Worm (Caenorhabditis elegans) whole organism, L1 larva: ENCODE data around the gene R11G1.1.

Experiments
- Y116A8C.19 ChIP-seq: sonication (generic microtip); optimal IDR thresholded peaks from 2 replicates; lab custom pipeline; 2016; ENCODE audit warnings: missing compliant biosample characterization, missing genetic modification characterization, borderline replicate concordance
- aha-1 ChIP-seq: fragments of 150-350 bp; optimal IDR thresholded peaks from 2 replicates; lab custom pipeline; 2014; ENCODE audit warnings: missing biosample characterization, missing genetic modification characterization
- alr-1 ChIP-seq: fragments of 200-800 bp; sonication (Bioruptor generic); optimal IDR thresholded peaks from 2 replicates; lab custom pipeline; 2018; ENCODE audit warnings: borderline replicate concordance, mild to moderate bottlenecking, missing genetic modification characterization, missing compliant biosample characterization
- ceh-63 ChIP-seq: fragments of 200-800 bp; sonication (Bioruptor generic); optimal IDR thresholded peaks from 2 replicates; lab custom pipeline; 2018; ENCODE audit warnings: mild to moderate bottlenecking, missing genetic modification characterization, missing compliant biosample characterization
- ceh-8 ChIP-seq: fragments of 200-800 bp; sonication (Bioruptor generic); optimal IDR thresholded peaks from 2 replicates; lab custom pipeline; 2018; ENCODE audit warnings: mild to moderate bottlenecking, missing genetic modification characterization, moderate library complexity, missing compliant biosample characterization
- ceh-90 ChIP-seq: sonication (generic microtip); optimal IDR thresholded peaks from 2 replicates; lab custom pipeline; 2016; ENCODE audit warnings: missing genetic modification characterization, missing compliant biosample characterization
- dpl-1 ChIP-seq, 3 experiments: fragments of 150-350 bp in 2 of 3; sonication (generic microtip) in 1 of 3; optimal IDR thresholded peaks; 2 replicates each; lab custom pipeline; 2014 to 2017; ENCODE audit warnings: missing biosample characterization in 3 of 3, missing genetic modification characterization in 3 of 3, missing genetic modification reagents in 3 of 3
- efl-1 ChIP-seq, 4 experiments: fragments of 150-350 bp; optimal IDR thresholded peaks in 3 of 4; peaks in 1 of 4; 1 replicate in 1 of 4; 2 replicates in 3 of 4; lab custom pipeline; 2014; ENCODE audit warnings: missing biosample characterization in 2 of 4, missing genetic modification characterization in 2 of 4, missing genetic modification reagents in 2 of 4
- efl-3 ChIP-seq: fragments of 200-800 bp; sonication (Bioruptor generic); optimal IDR thresholded peaks from 2 replicates; lab custom pipeline; 2018; ENCODE audit warnings: mild to moderate bottlenecking, missing genetic modification characterization, missing compliant biosample characterization
- ets-5 ChIP-seq: fragments of 200-800 bp; sonication (Bioruptor generic); IDR thresholded peaks from 2 replicates; pipeline ENCODE4 v1.3.6; 2022; ENCODE audit warnings: missing genetic modification characterization, missing compliant biosample characterization
- hlh-17 ChIP-seq: fragments of 200-800 bp; sonication (Bioruptor generic); optimal IDR thresholded peaks from 2 replicates; lab custom pipeline; 2018; ENCODE audit warnings: missing genetic modification characterization, mild to moderate bottlenecking, missing compliant biosample characterization, moderate library complexity, borderline replicate concordance
- irx-1 ChIP-seq: sonication (generic microtip); optimal IDR thresholded peaks from 2 replicates; lab custom pipeline; 2016; ENCODE audit warnings: missing genetic modification characterization, missing compliant biosample characterization
- isw-1 ChIP-seq: fragments of 200-800 bp; sonication (Bioruptor generic); IDR thresholded peaks from 2 replicates; pipeline ENCODE4 v1.3.6; 2022; ENCODE audit warnings: missing genetic modification characterization, missing compliant biosample characterization
- lin-13 ChIP-seq: fragments of 150-350 bp; optimal IDR thresholded peaks from 2 replicates; lab custom pipeline; 2014; ENCODE audit warnings: missing biosample characterization, missing genetic modification reagents, missing genetic modification characterization
- lin-14 ChIP-seq: fragments of 200-800 bp; sonication (Bioruptor generic); optimal IDR thresholded peaks from 2 replicates; lab custom pipeline; 2018; ENCODE audit warnings: mild to moderate bottlenecking, missing genetic modification characterization, moderate library complexity, missing compliant biosample characterization
- mep-1 ChIP-seq: fragments of 150-350 bp; optimal IDR thresholded peaks from 2 replicates; lab custom pipeline; 2014; ENCODE audit warnings: missing biosample characterization, missing genetic modification characterization
- nhr-12 ChIP-seq: sonication (generic microtip); optimal IDR thresholded peaks from 2 replicates; lab custom pipeline; 2017; ENCODE audit warnings: missing biosample characterization, missing genetic modification characterization
- nhr-19 ChIP-seq: fragments of 200-800 bp; sonication (Bioruptor generic); conservative IDR thresholded peaks from 2 replicates; pipeline ENCODE4 v1.3.6; 2022; ENCODE audit warnings: missing genetic modification characterization, missing compliant biosample characterization
- nhr-47 ChIP-seq: sonication (generic microtip); optimal IDR thresholded peaks from 2 replicates; lab custom pipeline; 2016; ENCODE audit warnings: mild to moderate bottlenecking, missing genetic modification characterization, moderate library complexity, missing compliant biosample characterization
- nhr-84 ChIP-seq: sonication (generic microtip); optimal IDR thresholded peaks from 2 replicates; lab custom pipeline; 2017; ENCODE audit warnings: missing biosample characterization, missing genetic modification characterization
- pax-3 ChIP-seq: fragments of 200-800 bp; sonication (Bioruptor generic); optimal IDR thresholded peaks from 2 replicates; lab custom pipeline; 2018; ENCODE audit warnings: mild to moderate bottlenecking, missing genetic modification characterization, moderate library complexity, missing compliant biosample characterization
- skn-1 ChIP-seq: fragments of 150-350 bp; optimal IDR thresholded peaks from 2 replicates; lab custom pipeline; 2014; ENCODE audit warnings: missing biosample characterization, missing genetic modification characterization
- sox-4 ChIP-seq: sonication (generic microtip); optimal IDR thresholded peaks from 2 replicates; lab custom pipeline; 2016; ENCODE audit warnings: missing genetic modification characterization, missing compliant biosample characterization
- swsn-7 ChIP-seq: sonication (generic microtip); optimal IDR thresholded peaks from 2 replicates; lab custom pipeline; 2016; ENCODE audit warnings: missing genetic modification characterization, missing compliant biosample characterization
- unc-130 ChIP-seq: fragments of 150-350 bp; optimal IDR thresholded peaks from 2 replicates; lab custom pipeline; 2017; ENCODE audit warnings: missing biosample characterization, missing genetic modification characterization, inconsistent platforms
- unc-98 ChIP-seq: fragments of 200-800 bp; sonication (Bioruptor generic); IDR thresholded peaks from 2 replicates; pipeline ENCODE4 v1.3.6; 2022; ENCODE audit warnings: missing genetic modification characterization, missing compliant biosample characterization
- vab-15 ChIP-seq: sonication (generic microtip); optimal IDR thresholded peaks from 2 replicates; lab custom pipeline; 2017; ENCODE audit warnings: missing genotype, mild to moderate bottlenecking, missing genetic modification characterization, missing compliant biosample characterization
- xbp-1 ChIP-seq: sonication (generic microtip); optimal IDR thresholded peaks from 2 replicates; lab custom pipeline; 2016; ENCODE audit warnings: missing genetic modification characterization, missing compliant biosample characterization
- zag-1 ChIP-seq: fragments of 150-350 bp; optimal IDR thresholded peaks from 2 replicates; lab custom pipeline; 2014; ENCODE audit warnings: missing biosample characterization, missing genetic modification characterization

Gene R11G1.1

ce11 chrX:3618842-3619241 lies 40.5 kb upstream of the R11G1.1 start:
- TF ChIP-seq lin-14 (peak; percentile 9), isw-1 (no peak)

- no peak for TF ChIP-seq efl-1 (optimal IDR thresholded peaks at IDR 0.05; lab: Kevin White, UChicago)
- peak in 1 of 2 experiments; percentile 11 for TF ChIP-seq efl-1 (GFP tag; optimal IDR thresholded peaks at IDR 0.05 in 1 of 2; lab: Kevin White, UChicago)
- TF ChIP-seq skn-1 (tag; lab: Kevin White, UChicago) = no peak
- no peak for TF ChIP-seq aha-1 (tag; lab: Kevin White, UChicago)
These were observed 36.1 kb upstream of the R11G1.1 start, which contains the start of gene C18B2.2 for ce11 chrX:3623162-3623561. C18B2.2 (plus strand) TSS chrX:3623462.

DNA sequence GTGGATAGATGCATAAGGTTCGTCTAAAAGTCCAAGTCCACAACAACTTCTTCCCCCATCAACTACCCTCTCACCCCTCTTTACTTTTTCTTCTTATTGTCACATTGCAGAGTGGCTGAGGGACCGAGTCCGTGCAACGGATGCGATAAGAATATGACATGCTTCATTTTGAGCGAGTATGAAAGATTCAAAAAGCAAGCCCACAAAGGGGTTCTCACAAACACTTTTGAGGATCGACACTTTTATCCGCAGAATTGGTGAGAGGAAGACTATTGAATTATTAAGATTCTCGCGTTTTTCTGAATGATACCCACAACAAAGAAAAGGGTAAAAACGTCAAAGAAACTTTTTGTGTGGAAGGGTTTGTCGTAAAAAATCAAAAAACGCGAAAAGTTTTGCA lies 33.7 kb upstream of the R11G1.1 start:
- TF ChIP-seq efl-1 (optimal IDR thresholded peaks at IDR 0.05; lab: Kevin White, UChicago) (no peak), efl-1 (GFP tag; optimal IDR thresholded peaks at IDR 0.05 in 1 of 2; lab: Kevin White, UChicago) (peak in 1 of 2 experiments; percentile 87), mep-1 (tag; lab: Kevin White, UChicago) (no peak)

DNA sequence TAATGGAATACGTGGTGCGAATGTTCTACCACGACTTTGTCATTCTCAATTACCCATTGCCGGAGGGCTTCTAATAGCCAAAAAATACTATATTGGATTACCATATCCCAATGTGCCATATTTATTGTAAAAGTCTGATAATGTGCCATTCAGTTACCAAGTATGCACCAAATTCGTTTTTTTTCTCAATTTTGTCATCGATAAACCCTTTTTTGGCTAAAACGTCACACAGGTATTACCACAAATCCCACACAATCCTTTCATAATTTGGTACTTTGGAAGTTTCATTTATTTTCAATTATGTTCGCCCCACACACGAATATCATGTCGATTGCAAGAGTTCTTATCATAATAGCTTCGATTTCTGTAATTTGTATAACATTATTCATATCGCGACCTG lies 31.3 kb upstream of the R11G1.1 start, which contains the start of gene vep-2:
Gene vep-2 (plus strand): TSS at position 301 of the 400 bp plus-strand sequence.
- TF ChIP-seq ceh-8 (GFP tag; lab: Kevin White, UChicago) = no peak
- no peak for TF ChIP-seq nhr-84
- TF ChIP-seq nhr-12 (tag; lab: Kevin White, UChicago) = no peak
- TF ChIP-seq zag-1 = no peak
- no peak for TF ChIP-seq irx-1 (tag; lab: Kevin White, UChicago)
- TF ChIP-seq nhr-47 = no peak
- TF ChIP-seq ceh-63 = no peak
- TF ChIP-seq unc-98 (GFP tag; lab: Robert Waterston, UW) = no peak
- TF ChIP-seq isw-1 = no peak
- TF ChIP-seq dpl-1 (GFP tag; optimal IDR thresholded peaks at IDR 0.05; lab: Kevin White, UChicago) = no peak
- TF ChIP-seq, all 84 proteins: peak for 0

ce11 chrX:3630090-3630489 lies 29.2 kb upstream of the R11G1.1 start:
- TF ChIP-seq sox-4 (tag; lab: Kevin White, UChicago) = no peak

DNA sequence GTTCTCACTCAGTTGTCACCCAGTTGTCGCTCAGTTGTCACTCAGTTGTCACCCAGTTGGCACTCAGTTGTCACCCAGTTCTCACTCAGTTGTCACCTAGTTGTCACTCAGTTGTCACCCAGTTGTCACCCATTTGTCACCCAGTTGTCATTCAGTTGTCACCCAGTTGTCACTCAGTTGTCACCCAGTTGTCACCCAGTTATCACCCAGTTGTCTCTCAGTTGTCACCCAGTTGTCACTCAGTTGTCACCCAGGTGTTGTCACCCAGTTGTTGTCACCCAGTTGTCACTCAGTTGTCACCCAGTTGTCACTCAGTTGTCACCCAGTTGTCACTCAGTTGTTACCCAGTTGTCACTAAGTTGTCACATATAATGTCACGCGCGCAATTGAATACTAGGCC lies 27.7 kb upstream of the R11G1.1 start:
- no peak for TF ChIP-seq dpl-1 (GFP tag; optimal IDR thresholded peaks at IDR 0.05; lab: Kevin White, UChicago)
- no peak for TF ChIP-seq efl-3 (GFP tag; lab: Kevin White, UChicago)
- peak; percentile 87; the same call in 1 of the 2 replicates for TF ChIP-seq ets-5 (GFP tag; lab: Robert Waterston, UW)
- TF ChIP-seq nhr-47 = no peak
- 0 out of 2 replicates have a peak, but pooled peaks have one; percentile 8 for TF ChIP-seq unc-98 (GFP tag; lab: Robert Waterston, UW)
- TF ChIP-seq alr-1 (tag; lab: Kevin White, UChicago) = peak; percentile 36
- TF ChIP-seq nhr-19 = no peak
- TF ChIP-seq ceh-90 (tag; lab: Kevin White, UChicago) = no peak
- TF ChIP-seq vab-15 = no peak
- TF ChIP-seq Y116A8C.19 (tag; lab: Kevin White, UChicago) = no peak
- TF ChIP-seq unc-130 (tag; lab: Kevin White, UChicago) = no peak
- no peak for TF ChIP-seq efl-1 (optimal IDR thresholded peaks at IDR 0.05; lab: Kevin White, UChicago)
- no peak for TF ChIP-seq efl-1 (GFP tag; optimal IDR thresholded peaks at IDR 0.05 in 1 of 2; lab: Kevin White, UChicago)
- no peak for TF ChIP-seq lin-13 (GFP tag; lab: Kevin White, UChicago)
- TF ChIP-seq hlh-17 (GFP tag; lab: Kevin White, UChicago) = peak; percentile 30
- TF ChIP-seq pax-3 (tag; lab: Kevin White, UChicago) = no peak

ce11 chrX:3633654-3634053 lies 25.6 kb upstream of the R11G1.1 start, which contains the start of gene gst-11:
gst-11 (minus strand) TSS chrX:3633754.
- TF ChIP-seq xbp-1 (tag; lab: Kevin White, UChicago) = no peak
- TF ChIP-seq swsn-7 (tag; lab: Kevin White, UChicago) = no peak
- TF ChIP-seq ceh-8 (GFP tag; lab: Kevin White, UChicago) = peak; percentile 25
